Fruit fly (Drosophila melanogaster): Measurements from ENCODE around the gene CG32110.

CG32110 gene

dm6 chr3L:12843056-12843799 lies 34.7 kb downstream of the CG32110 start, which contains the start of gene nebu (continued):
- TF ChIP-seq fd64A (GFP tag; optimal IDR thresholded peaks at IDR 0.05) (peak; percentile 48), dati (GFP tag; IDR thresholded peaks at IDR 0.05) (peak; percentile 85), da (GFP tag; optimal IDR thresholded peaks at IDR 0.05) (peak; percentile 90), stc (GFP tag; IDR thresholded peaks at IDR 0.05) (peak; percentile 95), CG6765 (GFP tag; optimal IDR thresholded peaks at IDR 0.05) (peak; percentile 94), gem (tag; optimal IDR thresholded peaks at IDR 0.05) (peak; percentile 96), Usf (GFP tag; optimal IDR thresholded peaks at IDR 0.05) (peak; percentile 92), CG2875 (GFP tag; optimal IDR thresholded peaks at IDR 0.05) (peak; percentile 82), Gug (GFP tag; IDR thresholded peaks at IDR 0.05) (peak; percentile 95), CG14441 (GFP tag; IDR thresholded peaks at IDR 0.05) (peak; percentile 97), Xbp1 (GFP tag; optimal IDR thresholded peaks at IDR 0.05) (peak; percentile 96), Scr (GFP tag; IDR thresholded peaks at IDR 0.05; ENCODE audit: partially characterized antibody) (no peak), CG9876 (GFP tag; optimal IDR thresholded peaks at IDR 0.05) (peak; percentile 92), CG13775 (GFP tag; optimal IDR thresholded peaks at IDR 0.05) (peak; percentile 94), CG1529 (GFP tag; optimal IDR thresholded peaks at IDR 0.05) (peak; percentile 82), MTF-1 (GFP tag; optimal IDR thresholded peaks at IDR 0.05; ENCODE audit: borderline replicate concordance) (peak; percentile 90), CG2712 (tag; optimal IDR thresholded peaks at IDR 0.05) (peak; percentile 92), zen2 (GFP tag; IDR thresholded peaks at IDR 0.05; ENCODE audit: partially characterized antibody) (no peak), knrl (GFP tag; IDR thresholded peaks at IDR 0.05; ENCODE audit: partially characterized antibody) (no peak), Sox100B (GFP tag; optimal IDR thresholded peaks at IDR 0.05) (peak; percentile 87), CG15011 (GFP tag; optimal IDR thresholded peaks at IDR 0.05) (peak; percentile 91), Spps (tag; optimal IDR thresholded peaks at IDR 0.05) (peak; percentile 69), CG4707 (GFP tag; optimal IDR thresholded peaks at IDR 0.05) (peak; percentile 62), sisA (GFP tag; IDR thresholded peaks at IDR 0.05) (peak; percentile 96), abd-A (tag; optimal IDR thresholded peaks at IDR 0.05) (peak; percentile 90), CG2199 (GFP tag; IDR thresholded peaks at IDR 0.05) (peak; percentile 68; the same call in 2 of the 3 replicates), HLHmδ (GFP tag; optimal IDR thresholded peaks at IDR 0.05) (no peak), CG17186 (GFP tag; optimal IDR thresholded peaks at IDR 0.05) (peak; percentile 52), Vsx1 (GFP tag; optimal IDR thresholded peaks at IDR 0.05) (peak; percentile 87), HmgD (GFP tag; optimal IDR thresholded peaks at IDR 0.05) (peak; percentile 97), Bgb (GFP tag; IDR thresholded peaks at IDR 0.05; ENCODE audit: partially characterized antibody) (no peak; the same call in 1 of the 2 replicates), HLH4C (GFP tag; IDR thresholded peaks at IDR 0.05; ENCODE audit: partially characterized antibody) (no peak), CG16813 (GFP tag; IDR thresholded peaks at IDR 0.05; ENCODE audit: partially characterized antibody) (no peak), CG8290 (GFP tag; optimal IDR thresholded peaks at IDR 0.05) (peak; percentile 26), CG8290 (tag; optimal IDR thresholded peaks at IDR 0.05) (peak in 1 of 2 experiments; percentile 98), CG11696 (GFP tag; IDR thresholded peaks at IDR 0.05) (peak; percentile 83), CG34422 (GFP tag; IDR thresholded peaks at IDR 0.05) (peak; percentile 96), CG15269 (tag; optimal IDR thresholded peaks at IDR 0.05) (peak; percentile 97), CG12659 (GFP tag; optimal IDR thresholded peaks at IDR 0.05) (peak; percentile 98), HLH54F (GFP tag; optimal IDR thresholded peaks at IDR 0.05) (peak; percentile 98), lola (GFP tag; optimal IDR thresholded peaks at IDR 0.05) (peak in 1 of 3 experiments; percentile 71), CG7963 (GFP tag; IDR thresholded peaks at IDR 0.05; ENCODE audit: partially characterized antibody) (no peak), ase (GFP tag; IDR thresholded peaks at IDR 0.05) (peak; percentile 94; the same call in 2 of the 3 replicates), zen (tag; optimal IDR thresholded peaks at IDR 0.05) (peak; percentile 86), Rx (GFP tag; IDR thresholded peaks at IDR 0.05) (no peak; the same call in 1 of the 2 replicates), sim (GFP tag; IDR thresholded peaks at IDR 0.05) (peak; percentile 87), dmrt99B (tag; optimal IDR thresholded peaks at IDR 0.05) (peak; percentile 96), so (GFP tag; IDR thresholded peaks at IDR 0.05) (peak; percentile 96)

Data from whole organism, embryonic.